Worm (Caenorhabditis elegans): ENCODE measurements around the gene srh-241.

- TF ChIP-seq lsy-2 (tag; optimal IDR thresholded peaks at IDR 0.05) = no peak
- TF ChIP-seq snpc-4 (tag; optimal IDR thresholded peaks at IDR 0.05) = no peak
- TF ChIP-seq zag-1 (tag; optimal IDR thresholded peaks at IDR 0.05) = no peak
- TF ChIP-seq nhr-10 (tag; optimal IDR thresholded peaks at IDR 0.05) = no peak
- no peak for TF ChIP-seq aly-2 (tag; optimal IDR thresholded peaks at IDR 0.05)
- TF ChIP-seq nhr-21 (tag; optimal IDR thresholded peaks at IDR 0.05) = no peak
These were observed 42.6 kb downstream of the srh-241 start, which contains the start of gene T03D3.5 for ce11 chrV:2826815-2827214.

All from whole organism, L2 larva.